Fruit fly (Drosophila melanogaster) whole organism, embryonic: ENCODE results near the gene Acp32CD.

ENCODE experiments used
- CG10267 ChIP-seq: fragments of 200-800 bp; sonication (Bioruptor generic); optimal IDR thresholded peaks from 2 replicates; lab custom pipeline; 2018; ENCODE audit warnings: missing biosample characterization, mild to moderate bottlenecking, missing genetic modification characterization, moderate library complexity
- CG10543 ChIP-seq: fragments of 200-800 bp; sonication (Bioruptor generic); optimal IDR thresholded peaks from 3 replicates; lab custom pipeline; 2017; ENCODE audit warnings: missing biosample characterization, mild to moderate bottlenecking, missing genetic modification characterization, moderate library complexity
- CG11085 ChIP-seq: fragments of 200-800 bp; sonication (Bioruptor generic); IDR thresholded peaks from 2 replicates; pipeline ENCODE4 v1.3.6; 2022; ENCODE audit warnings: missing biosample characterization, missing genetic modification characterization
- CG15514 ChIP-seq: fragments of 200-800 bp; sonication (Bioruptor generic); optimal IDR thresholded peaks from 3 replicates; lab custom pipeline; 2017; ENCODE audit warnings: missing biosample characterization, missing genetic modification characterization, mild to moderate bottlenecking, moderate library complexity, missing genetic modification reagents
- CG1602 ChIP-seq: fragments of 200-800 bp; sonication (Bioruptor generic); optimal IDR thresholded peaks from 3 replicates; lab custom pipeline; 2016; ENCODE audit warnings: missing biosample characterization, missing genetic modification characterization
- CG17359 ChIP-seq: fragments of 200-800 bp; sonication (Bioruptor generic); optimal IDR thresholded peaks from 3 replicates; lab custom pipeline; 2018; ENCODE audit warnings: missing biosample characterization, mild to moderate bottlenecking, missing genetic modification characterization, moderate library complexity
- CG30403 ChIP-seq: fragments of 200-800 bp; sonication (Bioruptor generic); optimal IDR thresholded peaks from 3 replicates; lab custom pipeline; 2016; ENCODE audit warnings: missing biosample characterization, missing genetic modification characterization
- CG32772 ChIP-seq: fragments of 200-800 bp; sonication (Bioruptor generic); IDR thresholded peaks from 2 replicates; pipeline ENCODE4 v1.3.6; 2022; ENCODE audit warnings: missing biosample characterization, missing genetic modification characterization
- CG3281 ChIP-seq: fragments of 200-800 bp; sonication (Bioruptor generic); optimal IDR thresholded peaks from 3 replicates; lab custom pipeline; 2017; ENCODE audit warnings: missing biosample characterization, mild to moderate bottlenecking, missing genetic modification characterization
- CG3407 ChIP-seq: fragments of 200-800 bp; sonication (Bioruptor generic); optimal IDR thresholded peaks from 2 replicates; lab custom pipeline; 2018; ENCODE audit warnings: missing biosample characterization, mild to moderate bottlenecking, missing genetic modification characterization
- CG3726 ChIP-seq: fragments of 200-800 bp; sonication (Bioruptor generic); IDR thresholded peaks from 3 replicates; pipeline ENCODE4, ENCODE4 v1.3.6; 2022; ENCODE audit warnings: missing biosample characterization, missing genetic modification characterization
- CG4282 ChIP-seq: fragments of 200-800 bp; sonication (Bioruptor generic); optimal IDR thresholded peaks from 2 replicates; lab custom pipeline; 2016; ENCODE audit warnings: missing biosample characterization, missing genetic modification characterization
- CG7271 ChIP-seq: fragments of 200-800 bp; sonication (Bioruptor generic); optimal IDR thresholded peaks from 2 replicates; lab custom pipeline; 2018; ENCODE audit warnings: missing biosample characterization, mild to moderate bottlenecking, missing genetic modification characterization, moderate library complexity
- CG7357 ChIP-seq: fragments of 200-800 bp; sonication (Bioruptor generic); IDR thresholded peaks from 3 replicates; pipeline ENCODE4 v1.3.6; 2022; ENCODE audit warnings: missing biosample characterization, missing genetic modification characterization
- CG7556 ChIP-seq: fragments of 200-800 bp; sonication (Bioruptor generic); optimal IDR thresholded peaks from 2 replicates; lab custom pipeline; 2017; ENCODE audit warnings: missing biosample characterization, mild to moderate bottlenecking, missing genetic modification characterization
- CG8388 ChIP-seq: fragments of 200-800 bp; sonication (Bioruptor generic); optimal IDR thresholded peaks from 2 replicates; lab custom pipeline; 2019; ENCODE audit warnings: missing biosample characterization, mild to moderate bottlenecking, missing genetic modification characterization, moderate library complexity
- CG8478 ChIP-seq: fragments of >200 bp; optimal IDR thresholded peaks from 2 replicates; lab custom pipeline; 2018
- Camta ChIP-seq: fragments of 200-800 bp; sonication (Bioruptor generic); optimal IDR thresholded peaks from 2 replicates; lab custom pipeline; 2016; ENCODE audit warnings: missing biosample characterization, missing genetic modification characterization
- D19B ChIP-seq: fragments of 200-800 bp; sonication (Bioruptor generic); optimal IDR thresholded peaks from 2 replicates; lab custom pipeline; 2017; ENCODE audit warnings: missing biosample characterization, mild to moderate bottlenecking, missing genetic modification characterization
- H15 ChIP-seq: fragments of 200-800 bp; sonication (Bioruptor generic); IDR thresholded peaks from 3 replicates; pipeline ENCODE4 v1.3.6; 2022; ENCODE audit warnings: missing biosample characterization, missing genetic modification characterization
- HLH4C ChIP-seq: fragments of 200-800 bp; sonication (Bioruptor generic); IDR thresholded peaks from 3 replicates; pipeline ENCODE4 v1.3.6; 2022; ENCODE audit warnings: missing biosample characterization, missing genetic modification characterization; ENCODE audit not compliant: partially characterized antibody
- Hand ChIP-seq: fragments of 200-800 bp; sonication (Bioruptor generic); optimal IDR thresholded peaks from 2 replicates; lab custom pipeline; 2017; ENCODE audit warnings: mild to moderate bottlenecking, missing biosample characterization, missing genetic modification reagents, missing genetic modification characterization
- Hr51 ChIP-seq, 2 experiments: fragments of 200-800 bp; sonication (Bioruptor generic); optimal IDR thresholded peaks; 2 replicates in 1 of 2; 3 replicates in 1 of 2; lab custom pipeline; 2016 to 2018; ENCODE audit warnings: missing biosample characterization in 2 of 2, missing genetic modification characterization in 2 of 2, mild to moderate bottlenecking in 1 of 2, moderate library complexity in 1 of 2
- Hsf ChIP-seq: fragments of 200-800 bp; sonication (Bioruptor generic); optimal IDR thresholded peaks from 3 replicates; lab custom pipeline; 2016; ENCODE audit warnings: missing biosample characterization, missing genetic modification characterization
- Lhr ChIP-seq: fragments of 200-800 bp; sonication (Bioruptor generic); optimal IDR thresholded peaks from 3 replicates; lab custom pipeline; 2017; ENCODE audit warnings: mild to moderate bottlenecking, missing biosample characterization, missing genetic modification reagents, missing genetic modification characterization
- Med ChIP-seq: fragments of 200-800 bp; sonication (Bioruptor generic); peaks from one replicate; lab custom pipeline; 2016; ENCODE audit warnings: missing biosample characterization, missing genetic modification characterization, mild to moderate bottlenecking, inconsistent platforms, moderate library complexity
- NC2α ChIP-seq: fragments of 200-800 bp; sonication (Bioruptor generic); optimal IDR thresholded peaks from 2 replicates; lab custom pipeline; 2016; ENCODE audit warnings: missing biosample characterization, missing genetic modification characterization
- NK7.1 ChIP-seq: fragments of 200-800 bp; sonication (Bioruptor generic); optimal IDR thresholded peaks from 3 replicates; lab custom pipeline; 2016; ENCODE audit warnings: missing biosample characterization, missing genetic modification characterization
- TFAM ChIP-seq: fragments of 200-800 bp; sonication (Bioruptor generic); optimal IDR thresholded peaks from 2 replicates; lab custom pipeline; 2017; ENCODE audit warnings: missing biosample characterization, missing genetic modification characterization, inconsistent platforms
- Taf1 ChIP-seq: fragments of 200-800 bp; sonication (Bioruptor generic); IDR thresholded peaks from 2 replicates; pipeline ENCODE4 v1.3.6; 2022; ENCODE audit warnings: missing biosample characterization, missing genetic modification characterization
- Trl ChIP-seq, 3 experiments: fragments of >200 bp in 2 of 3; fragments of 200-800 bp in 1 of 3; sonication (Bioruptor generic) in 1 of 3; optimal IDR thresholded peaks; 2 replicates in 1 of 3; 3 replicates in 2 of 3; lab custom pipeline; 2016 to 2017; ENCODE audit warnings: missing biosample characterization in 1 of 3, missing genetic modification characterization in 1 of 3
- cato ChIP-seq: fragments of 200-800 bp; sonication (Bioruptor generic); optimal IDR thresholded peaks from 2 replicates; lab custom pipeline; 2016; ENCODE audit warnings: missing biosample characterization, missing genetic modification characterization, borderline replicate concordance
- ems ChIP-seq: fragments of 200-800 bp; sonication (Bioruptor generic); optimal IDR thresholded peaks from 3 replicates; lab custom pipeline; 2016; ENCODE audit warnings: missing biosample characterization, missing genetic modification characterization
- eyg ChIP-seq: fragments of 200-800 bp; sonication (Bioruptor generic); optimal IDR thresholded peaks from 3 replicates; lab custom pipeline; 2016; ENCODE audit warnings: missing biosample characterization, missing genetic modification characterization
- fd3F ChIP-seq: fragments of 200-800 bp; sonication (Bioruptor generic); optimal IDR thresholded peaks from 2 replicates; lab custom pipeline; 2018; ENCODE audit warnings: missing biosample characterization, mild to moderate bottlenecking, missing genetic modification characterization, moderate library complexity
- gsb-n ChIP-seq: fragments of 200-800 bp; sonication (Bioruptor generic); optimal IDR thresholded peaks from 3 replicates; lab custom pipeline; 2018; ENCODE audit warnings: missing biosample characterization, mild to moderate bottlenecking, missing genetic modification characterization
- hb ChIP-seq: fragments of 200-800 bp; sonication (Bioruptor generic); IDR thresholded peaks from 3 replicates; pipeline ENCODE4 v1.3.6; 2022; ENCODE audit warnings: missing biosample characterization, missing genetic modification characterization; ENCODE audit not compliant: partially characterized antibody
- her ChIP-seq: fragments of 200-800 bp; sonication (Bioruptor generic); optimal IDR thresholded peaks from 2 replicates; lab custom pipeline; 2016; ENCODE audit warnings: missing biosample characterization, missing genetic modification characterization
- ind ChIP-seq: fragments of 200-800 bp; sonication (Bioruptor generic); optimal IDR thresholded peaks from 3 replicates; lab custom pipeline; 2016; ENCODE audit warnings: missing biosample characterization, missing genetic modification characterization
- inv ChIP-seq: fragments of 200-800 bp; sonication (Bioruptor generic); IDR thresholded peaks from 2 replicates; pipeline ENCODE4 v1.3.6; 2022; ENCODE audit warnings: missing biosample characterization, missing genetic modification characterization; ENCODE audit not compliant: partially characterized antibody
- lab ChIP-seq: fragments of 200-800 bp; sonication (Bioruptor generic); optimal IDR thresholded peaks from 3 replicates; lab custom pipeline; 2017; ENCODE audit warnings: missing biosample characterization, missing genetic modification characterization, mild to moderate bottlenecking, moderate library complexity, missing genetic modification reagents
- lbe ChIP-seq: fragments of 200-800 bp; sonication (Bioruptor generic); optimal IDR thresholded peaks from 2 replicates; lab custom pipeline; 2016; ENCODE audit warnings: missing biosample characterization, mild to moderate bottlenecking, missing genetic modification characterization
- oc ChIP-seq: fragments of 200-800 bp; sonication (Bioruptor generic); optimal IDR thresholded peaks from 2 replicates; lab custom pipeline; 2018; ENCODE audit warnings: missing biosample characterization, mild to moderate bottlenecking, missing genetic modification characterization, moderate library complexity
- prd ChIP-seq, 3 experiments: fragments of >200 bp in 2 of 3; fragments of 200-800 bp in 1 of 3; sonication (Bioruptor generic) in 1 of 3; optimal IDR thresholded peaks in 2 of 3; IDR thresholded peaks in 1 of 3; 2 replicates in 2 of 3; 3 replicates in 1 of 3; pipeline versions ENCODE4 v1.3.6 to Lab custom; 2017 to 2022; ENCODE audit warnings: missing biosample characterization in 1 of 3, missing genetic modification characterization in 1 of 3
- wek ChIP-seq: fragments of 200-800 bp; sonication (Bioruptor generic); optimal IDR thresholded peaks from 3 replicates; lab custom pipeline; 2018; ENCODE audit warnings: missing biosample characterization, mild to moderate bottlenecking, missing genetic modification characterization, moderate library complexity
- zen ChIP-seq: fragments of 200-800 bp; sonication (Bioruptor generic); optimal IDR thresholded peaks from 3 replicates; lab custom pipeline; 2018; ENCODE audit warnings: missing biosample characterization, mild to moderate bottlenecking, missing genetic modification characterization, moderate library complexity
- zf30C ChIP-seq: fragments of 200-800 bp; sonication (Bioruptor generic); optimal IDR thresholded peaks from 3 replicates; lab custom pipeline; 2018; ENCODE audit warnings: missing biosample characterization, mild to moderate bottlenecking, missing genetic modification characterization

Acp32CD gene

DNA sequence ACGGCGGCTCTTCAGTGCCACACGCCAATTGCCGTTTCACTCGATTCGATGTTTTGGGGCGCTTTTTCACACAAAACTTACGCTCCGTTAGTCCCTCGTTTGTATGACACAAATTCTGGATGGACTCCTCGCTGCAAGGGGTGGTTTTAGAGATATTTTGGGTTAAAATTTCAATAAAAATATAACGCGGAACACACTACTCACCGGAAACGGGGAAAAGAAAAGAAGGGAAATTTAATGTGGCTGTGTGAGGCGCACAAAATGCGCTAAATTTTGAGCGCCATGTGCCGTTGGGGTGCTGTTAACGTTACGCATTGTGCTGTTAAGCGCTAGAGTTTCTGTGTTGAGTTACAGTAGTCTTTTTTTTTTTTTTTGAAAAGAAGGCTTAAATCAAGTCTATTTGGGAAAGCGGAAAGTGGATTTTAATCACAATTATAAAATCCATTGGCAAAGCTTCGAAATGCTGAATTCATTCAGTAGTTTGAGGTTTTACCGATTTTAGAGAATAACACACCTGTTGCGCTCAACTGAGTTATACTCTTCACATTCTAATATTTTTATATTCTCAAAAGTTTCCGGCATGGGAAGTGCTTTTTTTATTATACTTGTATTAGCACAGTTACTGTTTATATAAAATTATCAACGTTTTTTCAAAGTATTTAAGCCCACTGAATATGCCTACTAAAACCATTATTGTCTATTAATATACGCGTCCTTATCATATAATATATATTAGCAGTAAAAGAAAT lies 11.3 kb upstream of the Acp32CD start, which contains the start of gene RpL9 (continued):
- TF ChIP-seq oc (tag; lab: Kevin White, UChicago) = no peak
- no peak for TF ChIP-seq CG32772 (GFP tag; lab: Robert Waterston, UW)
- no peak for TF ChIP-seq ems (GFP tag; lab: Kevin White, UChicago)
- TF ChIP-seq Hsf (GFP tag; lab: Kevin White, UChicago) = peak; percentile 52
- TF ChIP-seq wek = peak; percentile 85
- TF ChIP-seq HLH4C (GFP tag; lab: Robert Waterston, UW) = no peak
- TF ChIP-seq CG15514 (GFP tag; lab: Kevin White, UChicago) = peak; percentile 82
- TF ChIP-seq zen (tag; lab: Kevin White, UChicago) = peak; percentile 12
- TF ChIP-seq CG4282 = no peak
- peak; percentile 65 for TF ChIP-seq CG8388 (GFP tag; lab: Kevin White, UChicago)
- 0 out of 2 replicates have a peak, but pooled peaks have one; percentile 10 for TF ChIP-seq Taf1
- TF ChIP-seq CG7556 = no peak
- no peak for TF ChIP-seq cato (GFP tag; lab: Kevin White, UChicago)
- peak; percentile 25 for TF ChIP-seq NC2α (GFP tag; lab: Kevin White, UChicago)
- TF ChIP-seq TFAM = no peak
- TF ChIP-seq CG1602 (GFP tag; lab: Kevin White, UChicago) = no peak
- TF ChIP-seq ind (GFP tag; lab: Kevin White, UChicago) = peak; percentile 11
- TF ChIP-seq H15 = no peak
- TF ChIP-seq CG3281 (GFP tag; lab: Kevin White, UChicago) = peak; percentile 88
- peak; percentile 95 for TF ChIP-seq CG7271
- no peak for TF ChIP-seq CG11085
- TF ChIP-seq Camta = peak; percentile 70
- TF ChIP-seq prd (optimal IDR thresholded peaks at IDR 0.05; lab: Kevin White, UChicago) = no peak
- no peak for TF ChIP-seq prd (GFP tag; IDR thresholded peaks at IDR 0.05; lab: Robert Waterston, UW)
- peak; percentile 37 for TF ChIP-seq zf30C
- peak; percentile 42 for TF ChIP-seq D19B (GFP tag; lab: Kevin White, UChicago)
- TF ChIP-seq Trl (optimal IDR thresholded peaks at IDR 0.05; lab: Kevin White, UChicago) = no peak
- peak; percentile 83 for TF ChIP-seq Trl (GFP tag; optimal IDR thresholded peaks at IDR 0.05; lab: Kevin White, UChicago)
- TF ChIP-seq her = peak; percentile 81
- TF ChIP-seq Lhr (GFP tag; lab: Kevin White, UChicago) = peak; percentile 50
- TF ChIP-seq CG30403 = no peak
- peak; percentile 42 for TF ChIP-seq fd3F (GFP tag; lab: Kevin White, UChicago)
- no peak for TF ChIP-seq gsb-n (tag; lab: Kevin White, UChicago)
- TF ChIP-seq CG10543 (GFP tag; lab: Kevin White, UChicago) = no peak
- no peak for TF ChIP-seq inv (GFP tag; lab: Robert Waterston, UW)
- no peak for TF ChIP-seq CG3407 (GFP tag; lab: Kevin White, UChicago)
- no peak for TF ChIP-seq Hand
- TF ChIP-seq CG3726 (GFP tag; lab: Robert Waterston, UW) = no peak; the same call in 2 of the 3 replicates
- TF ChIP-seq CG10267 (tag; lab: Kevin White, UChicago) = peak; percentile 72
- no peak for TF ChIP-seq hb
- TF ChIP-seq CG17359 (tag; lab: Kevin White, UChicago) = peak; percentile 69
- TF ChIP-seq NK7.1 (GFP tag; lab: Kevin White, UChicago) = peak; percentile 76
- TF ChIP-seq Med (GFP tag; lab: Kevin White, UChicago) = peak; percentile 97
- peak; percentile 70 for TF ChIP-seq eyg (GFP tag; lab: Kevin White, UChicago)
- no peak for TF ChIP-seq CG8478 (lab: Kevin White, UChicago)
- TF ChIP-seq Hr51 (GFP tag; optimal IDR thresholded peaks at IDR 0.05; lab: Kevin White, UChicago) = peak in 1 of 2 experiments; percentile 55
- 0 out of 3 replicates have a peak, but pooled peaks have one; percentile 25 for TF ChIP-seq CG7357 (GFP tag; lab: Robert Waterston, UW)
- TF ChIP-seq lbe (GFP tag; lab: Kevin White, UChicago) = no peak
- TF ChIP-seq lab (GFP tag; lab: Kevin White, UChicago) = no peak
